Fruit fly (Drosophila melanogaster) whole organism: ENCODE data around the gene Naa40.

ENCODE experiments used
- CG8478 ChIP-seq: fragments of >200 bp; optimal IDR thresholded peaks from 2 replicates; lab custom pipeline; 2018; ENCODE audit warnings: inconsistent platforms
- Dll ChIP-seq: fragments of >200 bp; optimal IDR thresholded peaks from 2 replicates; lab custom pipeline; 2017
- EcR ChIP-seq, 2 experiments: fragments of >200 bp; optimal IDR thresholded peaks; 2 replicates each; lab custom pipeline; 2017; ENCODE audit warnings: missing biosample characterization in 2 of 2, missing genetic modification characterization in 2 of 2, missing genetic modification reagents in 2 of 2
- pan ChIP-seq: fragments of >200 bp; optimal IDR thresholded peaks from 2 replicates; lab custom pipeline; 2017
- psq ChIP-seq: fragments of >200 bp; optimal IDR thresholded peaks from 2 replicates; lab custom pipeline; 2017
- usp ChIP-seq: fragments of >200 bp; optimal IDR thresholded peaks from 2 replicates; lab custom pipeline; 2017; ENCODE audit warnings: missing biosample characterization, missing genetic modification characterization, mixed read lengths

The Naa40 gene

DNA sequence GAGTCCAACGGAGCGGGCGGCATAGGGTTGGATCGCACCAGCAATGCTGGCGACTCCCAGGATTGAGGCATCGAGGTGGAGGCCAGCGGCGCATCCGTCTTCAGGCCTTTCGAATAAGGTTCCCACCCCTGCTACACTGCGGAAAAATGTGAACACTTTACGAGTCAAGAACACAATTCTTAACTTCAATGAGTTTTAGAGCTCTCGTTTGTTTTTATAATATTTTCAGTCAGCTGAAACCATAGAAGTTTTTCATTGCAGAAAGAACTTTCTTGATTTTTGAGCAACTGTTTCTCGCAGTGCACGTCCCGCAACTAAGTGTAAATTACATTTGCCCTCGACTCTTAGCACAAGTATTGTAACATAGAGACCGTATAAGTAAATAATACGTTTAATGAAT is 28.4 kb downstream of the Naa40 start:
- TF ChIP-seq EcR (GFP tag; optimal IDR thresholded peaks at IDR 0.05; lab: Kevin White, UChicago) (no peak), usp (GFP tag; lab: Kevin White, UChicago) (no peak), pan (lab: Kevin White, UChicago) (no peak), CG8478 (no peak), Dll (lab: Kevin White, UChicago) (no peak), psq (lab: Kevin White, UChicago) (no peak)

DNA sequence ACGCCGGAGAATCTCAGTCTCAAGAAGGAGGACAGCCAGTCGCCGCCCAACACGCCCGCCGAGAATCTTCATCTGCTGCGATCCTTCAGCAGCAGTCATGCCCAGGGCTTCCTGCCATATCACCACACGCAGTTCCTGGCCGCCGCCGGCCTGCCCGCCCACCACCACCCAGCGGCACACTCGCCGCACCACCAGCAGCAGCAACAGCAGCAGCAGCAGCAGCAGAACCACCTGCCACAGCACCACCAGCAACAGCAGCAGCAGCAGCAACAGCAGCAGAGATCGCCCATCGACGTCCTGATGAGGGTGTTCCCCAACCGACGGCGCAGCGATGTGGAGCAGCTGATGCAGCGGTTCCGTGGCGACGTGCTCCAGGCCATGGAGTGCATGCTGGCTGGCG is 29.0 kb downstream of the Naa40 start:
- TF ChIP-seq pan (lab: Kevin White, UChicago) (no peak), psq (lab: Kevin White, UChicago) (no peak), CG8478 (no peak)

DNA sequence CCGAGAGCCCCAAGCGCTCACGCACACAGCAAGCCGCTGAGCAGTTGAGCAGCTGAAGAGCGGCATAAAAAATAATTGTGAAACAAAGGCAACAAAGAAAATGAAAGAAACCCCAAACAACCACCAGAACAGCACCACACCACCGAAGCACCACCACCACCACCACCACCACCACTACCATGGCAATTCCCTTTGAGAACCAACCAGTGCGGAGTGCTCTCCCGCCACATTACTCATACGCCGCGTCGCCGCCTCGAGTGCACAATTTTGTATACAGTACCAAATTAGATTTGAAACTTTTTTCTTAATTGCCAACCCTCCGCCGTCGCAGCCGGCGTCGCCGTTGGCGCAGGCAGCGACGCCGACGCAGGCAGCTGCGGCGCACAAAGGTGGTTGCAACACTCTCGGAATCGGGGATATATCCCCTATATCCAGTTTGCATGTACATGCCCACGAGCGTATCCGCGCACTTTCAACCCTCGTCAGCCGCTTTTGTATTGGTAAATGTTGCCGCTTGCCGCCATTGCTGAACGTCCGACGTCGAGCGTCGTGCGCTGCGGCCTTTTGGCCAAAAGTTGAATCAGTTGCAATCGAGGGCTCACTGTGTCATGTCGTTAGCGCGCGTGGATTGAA is 32.6 kb downstream of the Naa40 start, which contains the start of gene dmrt99B:
TSS of gene dmrt99B (plus strand) at position 583 of the 633 bp plus-strand sequence.
- TF ChIP-seq EcR (GFP tag; optimal IDR thresholded peaks at IDR 0.05; lab: Kevin White, UChicago), result no peak
- no peak for TF ChIP-seq Dll (lab: Kevin White, UChicago)
- TF ChIP-seq CG8478, result no peak
- TF ChIP-seq pan (lab: Kevin White, UChicago), result no peak
- no peak for TF ChIP-seq psq (lab: Kevin White, UChicago)
- TF ChIP-seq usp (GFP tag; lab: Kevin White, UChicago), result no peak

DNA sequence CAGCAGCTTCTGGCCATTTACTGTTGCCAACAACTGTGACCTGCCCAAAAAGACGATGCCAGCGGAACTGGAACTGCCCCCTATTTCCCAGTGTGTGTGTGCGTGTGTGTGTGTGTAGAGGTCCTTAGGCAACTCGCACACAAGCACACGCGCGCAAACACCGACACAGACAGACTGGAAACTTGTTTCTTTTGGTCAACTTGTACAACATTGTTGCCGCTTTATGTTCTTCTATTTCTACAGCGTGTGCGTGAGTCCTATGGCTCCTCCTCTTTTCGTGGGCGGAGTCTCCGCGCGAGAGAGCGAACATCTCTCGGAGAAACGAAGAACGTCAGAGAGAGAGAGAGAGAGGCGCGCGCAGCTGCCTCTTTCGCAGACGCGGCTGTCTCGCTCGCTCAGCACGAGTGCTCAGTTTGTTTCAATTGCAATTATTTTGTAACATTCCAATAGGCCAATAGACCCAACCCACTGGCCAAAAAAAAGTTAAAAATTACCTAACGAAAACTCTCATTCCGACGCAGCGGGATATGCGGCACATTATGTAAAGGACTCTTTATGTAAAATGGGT is 33.7 kb downstream of the Naa40 start:
- no peak for TF ChIP-seq psq (lab: Kevin White, UChicago)
- no peak for TF ChIP-seq CG8478
- TF ChIP-seq Dll (lab: Kevin White, UChicago), result no peak
- TF ChIP-seq usp (GFP tag; lab: Kevin White, UChicago), result no peak
- no peak for TF ChIP-seq pan (lab: Kevin White, UChicago)
- TF ChIP-seq EcR (GFP tag; optimal IDR thresholded peaks at IDR 0.05; lab: Kevin White, UChicago), result no peak

DNA sequence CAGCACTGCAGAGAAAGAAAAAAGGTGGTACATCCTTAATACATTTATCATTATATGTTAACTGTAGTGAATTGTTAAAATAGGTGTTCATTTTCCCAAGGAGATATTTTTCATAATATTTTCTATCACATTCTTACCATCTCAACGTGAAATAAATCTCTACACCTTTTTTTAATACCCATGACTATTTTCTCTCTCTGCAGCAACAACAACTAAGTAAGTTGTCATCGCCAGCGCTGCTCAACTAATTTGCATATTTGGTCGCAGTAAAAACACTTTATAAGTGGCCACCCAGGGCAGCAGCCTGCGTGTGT is 34.3 kb downstream of the Naa40 start:
- no peak for TF ChIP-seq CG8478
- no peak for TF ChIP-seq Dll (lab: Kevin White, UChicago)
- no peak for TF ChIP-seq usp (GFP tag; lab: Kevin White, UChicago)
- TF ChIP-seq EcR (GFP tag; optimal IDR thresholded peaks at IDR 0.05; lab: Kevin White, UChicago), result no peak
- TF ChIP-seq pan (lab: Kevin White, UChicago), result no peak
- TF ChIP-seq psq (lab: Kevin White, UChicago), result no peak

DNA sequence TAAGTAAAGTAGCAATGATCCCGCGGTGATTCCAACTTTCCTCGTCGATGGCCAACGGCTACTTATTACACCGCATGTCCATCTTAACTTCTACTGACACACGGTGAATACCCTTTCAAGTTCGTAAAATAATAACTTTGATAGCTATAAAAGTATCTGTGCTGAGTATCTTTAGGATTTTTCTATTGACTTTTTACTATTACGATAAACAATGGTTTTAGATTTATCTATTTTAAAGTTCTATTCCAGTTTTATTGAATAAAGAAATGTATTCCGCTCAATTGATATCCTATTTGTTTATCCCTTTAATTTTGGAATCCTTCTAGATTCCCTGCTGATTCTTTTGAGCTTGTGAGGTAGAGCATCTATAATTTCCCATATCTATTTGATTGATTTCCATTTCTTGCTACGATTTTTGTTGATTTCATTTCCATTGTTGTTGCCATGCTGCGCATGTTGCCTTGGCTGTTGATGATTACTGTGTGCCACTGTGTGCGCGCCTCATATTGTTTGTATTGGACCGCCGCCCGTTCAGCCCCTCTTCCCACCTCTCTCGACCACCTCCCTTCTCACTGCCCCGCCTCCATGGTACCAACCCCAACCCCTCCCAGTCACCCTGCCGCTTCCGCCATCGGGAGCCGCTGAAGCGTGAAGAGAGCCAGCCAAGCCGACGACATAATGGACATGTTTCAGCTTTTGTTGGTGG is 34.8 kb downstream of the Naa40 start:
- no peak for TF ChIP-seq usp (GFP tag; lab: Kevin White, UChicago)

DNA sequence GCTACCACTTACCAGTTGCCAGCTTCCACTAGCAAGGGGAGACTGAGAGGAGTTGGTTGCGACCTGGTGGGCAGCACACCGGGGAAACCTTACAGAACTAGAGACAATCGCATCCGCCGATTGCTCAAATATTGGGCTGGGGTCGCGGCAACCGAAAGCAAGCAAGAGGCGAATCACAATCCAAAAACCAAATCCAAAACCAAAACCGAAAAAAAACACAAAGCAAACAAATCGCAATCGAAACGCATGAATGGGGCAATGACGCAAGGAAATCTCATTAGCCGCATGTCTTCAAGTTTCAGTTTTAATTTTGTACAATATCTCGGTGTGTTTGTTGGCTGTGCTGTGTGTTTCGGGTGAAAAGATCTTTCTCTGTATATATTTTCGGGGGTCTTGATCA is 35.5 kb downstream of the Naa40 start, which contains the start of gene Obp99c:
TSS of gene Obp99c (minus strand) at position 101 of the 400 bp plus-strand sequence.
- no peak for TF ChIP-seq psq (lab: Kevin White, UChicago)
- TF ChIP-seq CG8478, result no peak
- no peak for TF ChIP-seq EcR (GFP tag; optimal IDR thresholded peaks at IDR 0.05; lab: Kevin White, UChicago)

DNA sequence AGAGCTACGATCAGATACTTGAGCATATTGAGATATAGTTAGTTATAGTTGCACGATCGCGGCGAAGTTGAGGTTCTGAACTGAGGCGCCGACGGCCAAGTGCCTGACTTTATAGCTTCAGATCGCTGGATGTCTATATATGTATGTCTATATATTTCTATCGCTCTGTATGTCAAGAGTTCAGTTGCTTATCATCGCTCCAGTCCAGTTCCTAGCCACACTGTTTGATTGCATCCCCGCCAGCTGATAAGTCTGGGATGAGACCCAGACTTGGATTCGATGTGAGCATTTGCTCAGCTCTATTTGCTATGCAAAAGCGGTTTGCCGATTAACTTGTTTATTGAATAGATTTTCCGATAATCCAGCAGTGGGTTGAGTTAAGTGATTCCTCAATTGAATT is 38.1 kb downstream of the Naa40 start:
- no peak for TF ChIP-seq EcR (GFP tag; optimal IDR thresholded peaks at IDR 0.05; lab: Kevin White, UChicago)
- no peak for TF ChIP-seq CG8478
- no peak for TF ChIP-seq Dll (lab: Kevin White, UChicago)
- no peak for TF ChIP-seq psq (lab: Kevin White, UChicago)
- no peak for TF ChIP-seq pan (lab: Kevin White, UChicago)

DNA sequence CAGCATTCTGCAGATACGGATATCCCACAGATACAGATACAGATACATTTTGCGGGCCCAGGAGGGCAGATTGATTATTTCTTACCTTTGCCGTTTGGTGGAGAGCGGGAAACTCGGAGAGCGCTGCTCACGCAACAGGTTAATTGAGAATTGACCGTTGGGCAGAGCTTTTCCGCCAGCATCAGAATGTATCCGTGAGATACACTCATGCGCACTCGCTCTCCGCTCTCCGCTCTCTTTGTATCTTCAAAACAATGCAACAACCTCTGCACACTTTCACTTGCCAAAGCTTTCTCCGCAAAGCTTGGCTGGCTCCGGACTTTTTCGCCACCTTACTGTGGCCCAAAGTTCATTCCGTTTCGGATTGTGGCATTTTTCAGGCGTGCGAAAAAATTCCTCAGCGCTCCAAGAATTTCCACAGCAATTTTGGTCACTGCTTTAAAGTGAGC is 42.6 kb downstream of the Naa40 start, which contains the start of the genes CG7582 and Gycalpha99B:
TSS of gene CG7582 (minus strand) at position 127 of the 449 bp plus-strand sequence.
TSS of gene Gycalpha99B (plus strand) at position 352 of the 449 bp plus-strand sequence.
- peak; percentile 86 for TF ChIP-seq Dll (lab: Kevin White, UChicago)
- TF ChIP-seq usp (GFP tag; lab: Kevin White, UChicago), result no peak
- TF ChIP-seq pan (lab: Kevin White, UChicago), result no peak

DNA sequence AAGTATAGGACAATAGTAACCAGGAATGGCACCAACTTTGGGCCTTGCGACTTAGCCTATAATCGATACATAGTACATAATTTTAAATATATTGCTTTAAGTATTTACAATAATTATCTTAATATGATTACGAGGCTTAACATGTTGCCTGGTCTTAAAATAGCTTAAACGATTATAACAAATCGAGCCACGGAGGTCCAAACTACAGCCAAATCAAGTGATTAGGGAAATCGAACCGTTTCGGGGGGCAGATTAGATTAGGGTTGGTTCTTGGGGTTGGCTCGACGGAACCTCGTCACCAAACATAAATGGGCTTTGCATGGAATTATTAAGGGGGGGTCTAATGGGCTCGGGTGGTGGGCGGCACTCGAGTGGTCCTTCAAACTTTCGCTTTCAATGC is 43.5 kb downstream of the Naa40 start:
- TF ChIP-seq pan (lab: Kevin White, UChicago), result no peak
- TF ChIP-seq usp (GFP tag; lab: Kevin White, UChicago), result no peak
- no peak for TF ChIP-seq EcR (GFP tag; optimal IDR thresholded peaks at IDR 0.05; lab: Kevin White, UChicago)
- TF ChIP-seq psq (lab: Kevin White, UChicago), result no peak
- TF ChIP-seq Dll (lab: Kevin White, UChicago), result no peak
- no peak for TF ChIP-seq CG8478

DNA sequence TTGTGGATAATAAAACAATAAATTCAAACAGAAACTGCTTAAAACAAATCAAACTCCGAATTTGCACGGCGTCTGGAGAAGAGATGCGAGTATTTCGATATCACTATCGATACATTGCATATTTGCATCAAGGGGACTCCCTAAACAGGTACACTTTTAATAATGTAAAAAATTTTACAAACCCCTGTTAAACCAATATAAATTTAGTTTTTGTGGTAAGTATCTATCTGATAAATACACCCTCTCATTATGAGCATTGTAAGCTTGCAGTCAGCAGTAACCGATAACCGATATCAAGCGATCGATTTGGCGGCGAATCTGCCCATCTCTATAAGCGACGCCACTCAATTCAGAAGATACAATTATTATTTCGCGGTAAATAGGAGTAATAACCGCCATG is 49.4 kb downstream of the Naa40 start, which contains the start of the genes Bub3 and Cap-D2:
TSS of gene Bub3 (minus strand) at position 89 of the 400 bp plus-strand sequence.
TSS of gene Cap-D2 (plus strand) at position 319 of the 400 bp plus-strand sequence.
- no peak for TF ChIP-seq usp (GFP tag; lab: Kevin White, UChicago)
- TF ChIP-seq CG8478, result no peak
- TF ChIP-seq psq (lab: Kevin White, UChicago), result no peak
- TF ChIP-seq EcR (GFP tag; optimal IDR thresholded peaks at IDR 0.05; lab: Kevin White, UChicago), result no peak
- TF ChIP-seq Dll (lab: Kevin White, UChicago), result no peak
- TF ChIP-seq pan (lab: Kevin White, UChicago), result no peak
